Worm (Caenorhabditis elegans) whole organism, early embryonic: Measurements from ENCODE around the gene ins-35.

Experiments used
- ama-1 ChIP-seq: fragments of 150-350 bp; optimal IDR thresholded peaks from 2 replicates; lab custom pipeline; 2014
- hnd-1 ChIP-seq: sonication (generic microtip); optimal IDR thresholded peaks from 2 replicates; lab custom pipeline; 2016; ENCODE audit warnings: missing genetic modification characterization, missing compliant biosample characterization

- TF ChIP-seq hnd-1 (tag; lab: Kevin White, UChicago) (no peak), ama-1 (lab: Kevin White, UChicago) (no peak)
Observed at ce11 chrV:20415415-20415814, 40.1 kb downstream of the ins-35 start.
